Worm (Caenorhabditis elegans) whole organism, L4/young adult: Measurements from ENCODE around the gene Y82E9BR.19.

ENCODE experiments used
- W03F9.2 ChIP-seq: fragments of 150-350 bp; optimal IDR thresholded peaks from 2 replicates; lab custom pipeline; 2014; ENCODE audit warnings: missing biosample characterization, missing genetic modification characterization
- him-1 ChIP-seq: sonication (generic microtip); optimal IDR thresholded peaks from 2 replicates; lab custom pipeline; 2016; ENCODE audit warnings: missing genotype, missing genetic modification reagents, missing genetic modification characterization, missing compliant biosample characterization

- TF ChIP-seq W03F9.2 (tag; lab: Kevin White, UChicago): peak; percentile 50
- TF ChIP-seq him-1 (tag; lab: Kevin White, UChicago): no peak
These were observed 824 bp upstream of the Y82E9BR.19 start, which contains the start of the genes ave-1 and M01G5.1 for ce11 chrIII:1495863-1496445.
